Worm (Caenorhabditis elegans) whole organism, L3 larva: ENCODE results near the gene W01A11.7.

Experiments
- egl-27 ChIP-seq: sonication (generic microtip); optimal IDR thresholded peaks from 4 replicates; lab custom pipeline; 2017; ENCODE audit warnings: missing biosample characterization, missing genetic modification reagents, missing genetic modification characterization
- elt-1 ChIP-seq: fragments of 150-350 bp; optimal IDR thresholded peaks from 2 replicates; lab custom pipeline; 2014; ENCODE audit warnings: missing biosample characterization, missing genetic modification characterization
- elt-2 ChIP-seq: sonication (generic microtip); optimal IDR thresholded peaks from 2 replicates; lab custom pipeline; 2016; ENCODE audit warnings: missing genetic modification reagents, mild to moderate bottlenecking, missing genetic modification characterization, missing compliant biosample characterization
- elt-3 ChIP-seq, 3 experiments: fragments of 150-350 bp in 1 of 3; sonication (generic microtip) in 2 of 3; optimal IDR thresholded peaks; 2 replicates in 2 of 3; 4 replicates in 1 of 3; lab custom pipeline; 2014 to 2017; ENCODE audit warnings: missing biosample characterization in 3 of 3, missing genetic modification characterization in 3 of 3
- jun-1 ChIP-seq: fragments of 150-350 bp; optimal IDR thresholded peaks from 2 replicates; lab custom pipeline; 2014; ENCODE audit warnings: missing biosample characterization, missing genetic modification reagents, missing genetic modification characterization
- nhr-25 ChIP-seq: sonication (generic microtip); optimal IDR thresholded peaks from 2 replicates; lab custom pipeline; 2017; ENCODE audit warnings: missing biosample characterization, missing genetic modification characterization
- snpc-4 ChIP-seq: fragments of 150-350 bp; optimal IDR thresholded peaks from 2 replicates; lab custom pipeline; 2014; ENCODE audit warnings: missing biosample characterization, missing genetic modification characterization
- tbx-2 ChIP-seq: sonication (generic microtip); optimal IDR thresholded peaks from 2 replicates; lab custom pipeline; 2016; ENCODE audit warnings: mild to moderate bottlenecking, missing genetic modification characterization, missing compliant biosample characterization
- unc-62 ChIP-seq: fragments of 150-350 bp; sonication (generic microtip); optimal IDR thresholded peaks from 4 replicates; lab custom pipeline; 2014; ENCODE audit warnings: missing biosample characterization, missing genetic modification reagents, missing genetic modification characterization

ce11 chrV:6498903-6499302 lies 6.3 kb downstream of the W01A11.7 start, which contains the start of gene W01A11.1:
- TF ChIP-seq jun-1 (tag; lab: Kevin White, UChicago) (no peak), elt-3 (tag; optimal IDR thresholded peaks at IDR 0.05; lab: Kevin White, UChicago) (no peak), elt-1 (tag; lab: Kevin White, UChicago) (no peak), snpc-4 (tag; lab: Kevin White, UChicago) (no peak), elt-2 (tag; lab: Kevin White, UChicago) (peak; percentile 37), egl-27 (tag; lab: Kevin White, UChicago) (no peak), tbx-2 (tag; lab: Kevin White, UChicago) (no peak), nhr-25 (tag; lab: Kevin White, UChicago) (no peak), unc-62 (GFP tag; lab: Kevin White, UChicago) (no peak)
